Worm (Caenorhabditis elegans): Measurements from ENCODE around the gene C01G6.2.

The C01G6.2 gene

DNA sequence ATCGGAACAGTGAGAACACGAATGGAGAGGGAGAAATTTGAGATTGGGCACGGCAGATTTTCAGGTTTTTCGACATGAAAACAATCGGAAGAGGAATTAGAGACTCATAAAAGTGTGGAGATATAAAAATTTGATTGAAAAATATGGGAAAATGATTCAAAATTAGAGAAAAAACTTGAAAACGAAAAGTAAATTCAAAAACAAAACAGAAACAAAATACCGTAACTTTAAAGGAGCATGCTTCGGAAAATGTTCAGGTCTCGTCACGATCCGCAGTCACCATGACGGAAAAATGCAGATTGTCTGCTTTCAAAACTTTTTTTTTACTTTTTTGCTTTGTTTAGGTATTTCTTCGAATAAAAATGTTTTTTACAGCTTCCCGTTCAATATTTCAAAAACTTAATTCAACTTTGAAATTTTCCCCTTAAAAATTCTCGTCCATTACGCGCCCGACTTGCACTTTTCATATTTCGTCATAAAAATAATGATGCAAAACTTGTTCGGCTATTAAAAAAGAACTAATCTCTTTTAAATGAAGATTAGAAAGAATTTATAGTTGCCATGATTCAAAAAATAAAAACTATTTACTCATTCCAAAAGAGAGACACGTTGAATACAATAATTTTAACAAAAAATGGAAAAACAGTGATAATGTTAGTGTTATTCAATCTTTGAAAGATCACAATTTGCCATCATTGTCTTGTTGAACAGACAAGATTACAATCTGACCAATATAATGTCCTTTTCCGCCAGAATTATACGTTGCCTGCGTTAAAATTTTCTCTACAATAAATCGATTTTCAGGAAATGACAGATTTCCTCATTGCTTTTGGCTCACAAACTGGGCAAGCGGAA, 18.5 kb downstream of the C01G6.2 start, which contains the start of gene mtrr-1:
Gene mtrr-1, plus strand, starts transcription at position 805 of the 855 bp plus-strand sequence.
- TF ChIP-seq aly-1 (tag; optimal IDR thresholded peaks at IDR 0.05): no peak
- TF ChIP-seq ceh-36 (tag; optimal IDR thresholded peaks at IDR 0.05): no peak
- TF ChIP-seq flt-1 (GFP tag; IDR thresholded peaks at IDR 0.05): no peak
- no peak for TF ChIP-seq ets-7 (tag; optimal IDR thresholded peaks at IDR 0.05)
- TF ChIP-seq ama-1 (optimal IDR thresholded peaks at IDR 0.05): no peak
- no peak for TF ChIP-seq sea-1 (GFP tag; conservative IDR thresholded peaks at IDR 0.05)
- no peak for TF ChIP-seq ceh-13 (GFP tag; optimal IDR thresholded peaks at IDR 0.05)
- TF ChIP-seq hmg-4 (GFP tag; optimal IDR thresholded peaks at IDR 0.05): no peak

ce11 chrII:9289127-9289526, 22.3 kb downstream of the C01G6.2 start:
- TF ChIP-seq pes-1 (GFP tag; IDR thresholded peaks at IDR 0.05) (no peak), tbx-37 (GFP tag; conservative IDR thresholded peaks at IDR 0.05) (no peak), ceh-36 (tag; optimal IDR thresholded peaks at IDR 0.05) (no peak), B0310.2 (tag; optimal IDR thresholded peaks at IDR 0.05) (no peak), ets-7 (tag; optimal IDR thresholded peaks at IDR 0.05) (no peak), hmbx-1 (tag; optimal IDR thresholded peaks at IDR 0.05) (no peak), hnd-1 (tag; optimal IDR thresholded peaks at IDR 0.05) (no peak), hmg-4 (GFP tag; optimal IDR thresholded peaks at IDR 0.05) (no peak), aly-1 (tag; optimal IDR thresholded peaks at IDR 0.05) (no peak), scrt-1 (GFP tag; IDR thresholded peaks at IDR 0.05) (no peak), ceh-13 (GFP tag; optimal IDR thresholded peaks at IDR 0.05) (no peak)

- TF ChIP-seq scrt-1 (GFP tag; IDR thresholded peaks at IDR 0.05) (no peak), ceh-13 (GFP tag; optimal IDR thresholded peaks at IDR 0.05) (no peak), ceh-36 (tag; optimal IDR thresholded peaks at IDR 0.05) (no peak)
These were observed 24.8 kb downstream of the C01G6.2 start, which contains the start of gene acs-7 for ce11 chrII:9291632-9292031. TSS of gene acs-7 (plus strand) at chrII:9292017.

DNA sequence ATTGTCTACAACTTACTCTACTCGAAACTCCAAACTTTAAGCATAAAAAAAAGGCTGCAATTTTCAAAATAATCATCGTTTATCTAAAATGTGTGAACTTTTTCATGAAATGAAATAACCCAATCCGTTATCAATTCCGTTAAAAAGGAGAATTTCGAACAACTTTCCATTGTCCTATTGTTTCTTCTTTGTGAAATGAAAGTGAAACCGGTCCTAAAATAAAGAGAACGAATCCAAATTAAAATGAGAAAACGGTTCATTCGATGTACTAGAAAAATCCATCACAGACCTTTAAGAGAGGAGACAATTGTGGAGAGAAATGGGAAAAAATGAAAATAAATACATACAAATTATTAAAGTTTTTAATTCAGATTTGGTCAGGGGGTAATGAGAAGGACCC, 28.8 kb downstream of the C01G6.2 start, which contains the start of gene C01G6.9:
Gene C01G6.9, minus strand, starts transcription at position 141 of the 400 bp plus-strand sequence.
- no peak for TF ChIP-seq ama-1 (optimal IDR thresholded peaks at IDR 0.05)

DNA sequence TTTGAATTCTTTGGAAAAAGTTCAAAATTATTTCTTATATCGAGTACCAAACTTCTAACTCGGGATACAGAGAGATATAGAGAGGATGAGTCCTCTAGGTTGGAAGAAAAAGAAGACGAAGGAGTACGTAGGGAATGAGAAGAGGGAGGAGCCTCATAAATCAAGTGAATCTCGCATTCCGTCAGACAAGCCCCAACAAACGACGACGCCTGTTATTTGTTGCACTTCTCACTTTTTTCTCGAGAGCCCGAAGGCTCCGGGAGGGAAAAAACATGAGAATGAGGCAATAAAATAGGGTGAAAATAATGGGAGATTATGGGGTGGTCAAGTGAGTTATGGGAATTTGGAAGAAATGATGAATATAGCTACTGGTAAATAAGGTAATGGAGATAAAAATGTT, 32.8 kb downstream of the C01G6.2 start:
- TF ChIP-seq hnd-1 (tag; optimal IDR thresholded peaks at IDR 0.05) (no peak), hmg-4 (GFP tag; optimal IDR thresholded peaks at IDR 0.05) (no peak), scrt-1 (GFP tag; IDR thresholded peaks at IDR 0.05) (no peak), tbx-37 (GFP tag; conservative IDR thresholded peaks at IDR 0.05) (no peak), tra-4 (tag; optimal IDR thresholded peaks at IDR 0.05) (no peak), aly-1 (tag; optimal IDR thresholded peaks at IDR 0.05) (no peak), B0310.2 (tag; optimal IDR thresholded peaks at IDR 0.05) (no peak)

DNA sequence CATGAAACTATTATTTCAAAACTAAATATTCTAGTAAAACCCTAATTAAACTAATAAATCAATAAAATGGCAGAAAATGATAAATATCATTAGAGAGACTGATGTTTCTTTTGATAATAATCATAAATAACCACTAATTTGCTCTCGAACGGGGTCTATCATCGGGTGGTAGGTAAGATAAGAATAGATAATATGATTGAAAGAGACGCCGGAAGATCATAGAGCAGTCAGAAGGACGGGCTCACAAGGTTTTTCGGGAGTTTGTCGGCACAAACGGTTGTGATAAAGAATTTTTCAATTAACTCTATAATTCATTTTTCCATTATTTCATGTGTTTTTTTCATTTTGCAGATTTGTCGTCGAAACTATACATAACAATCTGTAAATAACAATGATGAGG, 34.2 kb downstream of the C01G6.2 start:
- TF ChIP-seq hmg-4 (GFP tag; optimal IDR thresholded peaks at IDR 0.05): no peak
- TF ChIP-seq hmbx-1 (tag; optimal IDR thresholded peaks at IDR 0.05): peak; percentile 6
- no peak for TF ChIP-seq hnd-1 (tag; optimal IDR thresholded peaks at IDR 0.05)

DNA sequence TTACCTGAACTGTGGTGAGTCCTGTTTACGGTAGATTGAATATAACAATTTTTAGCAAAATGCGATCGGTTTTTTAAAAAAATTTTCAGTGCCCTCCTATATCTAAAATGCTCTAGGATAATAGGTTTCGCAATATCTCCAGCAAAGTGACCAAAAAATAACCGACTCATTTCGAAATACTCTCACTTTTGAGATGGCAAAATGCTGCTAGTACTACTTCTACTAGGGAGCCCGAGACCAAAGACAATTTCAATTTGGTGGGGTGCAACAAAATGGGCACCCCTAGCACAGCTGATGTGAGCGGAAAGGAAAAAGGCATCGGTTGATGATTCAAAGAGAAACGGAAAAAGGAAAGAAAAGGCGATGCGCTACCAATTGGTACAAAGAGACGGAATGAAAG, 36.7 kb downstream of the C01G6.2 start:
- TF ChIP-seq tbx-37 (GFP tag; conservative IDR thresholded peaks at IDR 0.05): no peak
- TF ChIP-seq flt-1 (GFP tag; IDR thresholded peaks at IDR 0.05): no peak
- no peak for TF ChIP-seq hmg-4 (GFP tag; optimal IDR thresholded peaks at IDR 0.05)
- no peak for TF ChIP-seq ama-1 (optimal IDR thresholded peaks at IDR 0.05)
- TF ChIP-seq aly-1 (tag; optimal IDR thresholded peaks at IDR 0.05): no peak
- TF ChIP-seq B0310.2 (tag; optimal IDR thresholded peaks at IDR 0.05): no peak
- no peak for TF ChIP-seq scrt-1 (GFP tag; IDR thresholded peaks at IDR 0.05)
- no peak for TF ChIP-seq tra-4 (tag; optimal IDR thresholded peaks at IDR 0.05)
- no peak for TF ChIP-seq hnd-1 (tag; optimal IDR thresholded peaks at IDR 0.05)
- no peak for TF ChIP-seq ceh-36 (tag; optimal IDR thresholded peaks at IDR 0.05)
- no peak for TF ChIP-seq hmbx-1 (tag; optimal IDR thresholded peaks at IDR 0.05)
- TF ChIP-seq pes-1 (GFP tag; IDR thresholded peaks at IDR 0.05): no peak
- TF ChIP-seq sea-1 (GFP tag; conservative IDR thresholded peaks at IDR 0.05): no peak
- TF ChIP-seq ets-7 (tag; optimal IDR thresholded peaks at IDR 0.05): no peak
- no peak for TF ChIP-seq tbx-11 (GFP tag; IDR thresholded peaks at IDR 0.05)
- TF ChIP-seq ceh-13 (GFP tag; optimal IDR thresholded peaks at IDR 0.05): no peak
- no peak for TF ChIP-seq F13C5.2 (tag; optimal IDR thresholded peaks at IDR 0.05)

- TF ChIP-seq tbx-11 (GFP tag; IDR thresholded peaks at IDR 0.05): no peak
- TF ChIP-seq hnd-1 (tag; optimal IDR thresholded peaks at IDR 0.05): no peak
- no peak for TF ChIP-seq tra-4 (tag; optimal IDR thresholded peaks at IDR 0.05)
- no peak for TF ChIP-seq hmbx-1 (tag; optimal IDR thresholded peaks at IDR 0.05)
- TF ChIP-seq ama-1 (optimal IDR thresholded peaks at IDR 0.05): no peak
These were observed 38.0 kb downstream of the C01G6.2 start for ce11 chrII:9304849-9305248.

DNA sequence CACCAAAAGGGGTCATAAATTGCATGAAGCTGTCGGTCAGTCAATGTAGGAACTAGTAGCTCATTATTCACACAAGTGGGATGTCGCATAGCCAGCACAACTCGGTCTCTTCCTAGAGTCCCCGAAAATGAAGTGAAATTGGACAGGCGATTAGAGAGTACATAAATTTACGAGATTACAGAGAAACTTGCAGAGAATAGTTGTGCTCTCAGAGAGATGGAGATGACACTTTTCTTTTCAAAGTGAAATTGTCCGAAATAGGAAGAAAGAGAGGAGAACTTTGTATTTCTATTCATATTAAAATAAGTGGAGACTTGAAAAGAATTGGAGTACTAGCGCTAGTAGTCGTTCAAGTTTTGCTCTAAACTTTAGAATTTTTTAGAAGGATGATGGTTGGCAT, 38.7 kb downstream of the C01G6.2 start:
- no peak for TF ChIP-seq ceh-13 (GFP tag; optimal IDR thresholded peaks at IDR 0.05)
- TF ChIP-seq hnd-1 (tag; optimal IDR thresholded peaks at IDR 0.05): no peak
- TF ChIP-seq sea-1 (GFP tag; conservative IDR thresholded peaks at IDR 0.05): no peak
- no peak for TF ChIP-seq hmg-4 (GFP tag; optimal IDR thresholded peaks at IDR 0.05)
- no peak for TF ChIP-seq flt-1 (GFP tag; IDR thresholded peaks at IDR 0.05)
- no peak for TF ChIP-seq scrt-1 (GFP tag; IDR thresholded peaks at IDR 0.05)
